Worm (Caenorhabditis elegans): ENCODE results near the gene Y102A11A.2.

- TF ChIP-seq bed-3 (GFP tag; optimal IDR thresholded peaks at IDR 0.05) (no peak), nhr-12 (tag; optimal IDR thresholded peaks at IDR 0.05) (no peak), nhr-237 (tag; optimal IDR thresholded peaks at IDR 0.05) (no peak), blmp-1 (tag; optimal IDR thresholded peaks at IDR 0.05) (no peak), mab-5 (tag; optimal IDR thresholded peaks at IDR 0.05) (no peak), ces-1 (GFP tag; optimal IDR thresholded peaks at IDR 0.05) (no peak), unc-62 (GFP tag; optimal IDR thresholded peaks at IDR 0.05) (no peak), ceh-83 (GFP tag; optimal IDR thresholded peaks at IDR 0.05) (no peak), lin-13 (tag; optimal IDR thresholded peaks at IDR 0.05) (no peak)
Measured at ce11 chrX:2074055-2074454, 47.6 kb downstream of the Y102A11A.2 start, which contains the start of gene txdc-12.2.
